Fruit fly (Drosophila melanogaster): ENCODE measurements around the gene AsnRS.

AsnRS gene

DNA sequence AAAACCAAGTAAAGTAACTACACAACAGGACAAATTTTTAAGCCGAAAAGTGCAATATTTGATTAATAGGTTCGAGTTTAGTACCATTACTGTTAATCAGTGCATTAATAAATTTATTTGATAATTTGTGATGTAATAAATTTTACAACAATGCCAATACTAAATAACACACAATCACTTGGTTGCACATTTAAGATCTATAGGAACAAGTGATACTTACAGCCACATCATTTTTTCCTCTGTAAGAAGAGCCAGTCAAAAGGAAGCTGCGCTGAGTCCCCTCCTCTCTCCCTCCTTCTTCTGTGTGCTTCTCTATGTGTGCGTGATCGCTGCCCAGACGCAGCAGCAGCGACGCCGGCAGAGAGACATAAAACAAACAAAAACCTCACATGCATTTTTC is 5.0 kb upstream of the AsnRS start (continued):
- TF ChIP-seq CG3032 (tag; optimal IDR thresholded peaks at IDR 0.05), result peak; percentile 96
- peak; percentile 94 for TF ChIP-seq topi (GFP tag; optimal IDR thresholded peaks at IDR 0.05)
- TF ChIP-seq Sox15 (GFP tag; optimal IDR thresholded peaks at IDR 0.05), result peak; percentile 85
- TF ChIP-seq dsx (GFP tag; optimal IDR thresholded peaks at IDR 0.05; ENCODE audit: poor library complexity, severe bottlenecking), result peak; percentile 92
- TF ChIP-seq pdm3 (GFP tag; optimal IDR thresholded peaks at IDR 0.05), result peak; percentile 91
- peak; percentile 91 for TF ChIP-seq Sox102F (GFP tag; optimal IDR thresholded peaks at IDR 0.05)
- TF ChIP-seq CG15336 (GFP tag; IDR thresholded peaks at IDR 0.05), result peak; percentile 77
- TF ChIP-seq OdsH (GFP tag; optimal IDR thresholded peaks at IDR 0.05), result peak; percentile 95
- peak; percentile 95 for TF ChIP-seq esn (GFP tag; optimal IDR thresholded peaks at IDR 0.05)
- TF ChIP-seq Ets96B (tag; optimal IDR thresholded peaks at IDR 0.05), result peak; percentile 97
- TF ChIP-seq Hr38 (GFP tag; optimal IDR thresholded peaks at IDR 0.05), result no peak
- peak; percentile 88 for TF ChIP-seq vri (GFP tag; optimal IDR thresholded peaks at IDR 0.05)
- TF ChIP-seq achi (GFP tag; optimal IDR thresholded peaks at IDR 0.05), result peak; percentile 92
- peak; percentile 88 to 90 for TF ChIP-seq salr (GFP tag; optimal IDR thresholded peaks at IDR 0.05)

DNA sequence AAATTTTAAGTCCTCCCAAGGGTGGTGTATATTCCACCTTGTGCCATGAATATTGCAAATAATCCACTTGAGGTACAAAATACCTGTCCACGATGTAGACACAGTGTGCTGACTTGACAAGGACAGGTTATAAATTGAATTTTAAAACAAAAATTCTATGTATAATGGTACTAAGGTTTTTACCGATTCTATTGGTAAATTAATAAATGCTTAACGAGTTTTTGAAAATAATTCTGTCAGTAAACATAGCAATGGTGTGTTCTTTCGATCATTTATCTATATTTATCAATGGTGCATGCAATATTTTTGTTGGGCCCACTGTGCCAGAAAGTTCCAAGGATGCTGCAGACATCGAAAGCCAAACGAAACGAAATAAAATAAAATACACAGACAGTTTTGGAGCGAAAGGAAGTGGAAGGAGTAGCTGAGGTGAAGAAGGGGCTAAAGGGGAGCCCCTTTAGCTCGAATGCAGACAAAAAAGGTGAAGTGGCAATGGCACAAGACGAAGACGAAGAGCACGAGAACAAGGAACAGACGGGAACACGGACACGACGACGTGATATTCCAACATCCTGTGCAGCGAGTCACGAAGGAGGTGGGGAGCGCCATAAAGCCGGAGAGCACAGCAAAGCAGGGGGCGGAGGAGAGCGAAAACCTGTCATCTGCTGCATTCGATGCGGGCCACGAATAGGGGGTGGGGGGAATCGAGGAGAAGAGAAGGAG is 4.4 kb upstream of the AsnRS start:
- TF ChIP-seq acj6 (GFP tag; optimal IDR thresholded peaks at IDR 0.05) (peak; percentile 82), achi (GFP tag; optimal IDR thresholded peaks at IDR 0.05) (peak; percentile 86), pdm3 (GFP tag; optimal IDR thresholded peaks at IDR 0.05) (peak; percentile 85), lz (GFP tag; optimal IDR thresholded peaks at IDR 0.05) (peak; percentile 87), Met (GFP tag; optimal IDR thresholded peaks at IDR 0.05) (peak; percentile 91), CG11294 (GFP tag; IDR thresholded peaks at IDR 0.05) (no peak), spab (GFP tag; optimal IDR thresholded peaks at IDR 0.05) (peak; percentile 74), dac (GFP tag; optimal IDR thresholded peaks at IDR 0.05) (no peak), CG9139 (GFP tag; optimal IDR thresholded peaks at IDR 0.05) (peak; percentile 41), salr (GFP tag; optimal IDR thresholded peaks at IDR 0.05) (peak; percentile 62 to 84), CG31627 (GFP tag; optimal IDR thresholded peaks at IDR 0.05) (peak; percentile 88), Sox15 (GFP tag; optimal IDR thresholded peaks at IDR 0.05) (peak; percentile 65), CG15336 (GFP tag; IDR thresholded peaks at IDR 0.05) (no peak), OdsH (GFP tag; optimal IDR thresholded peaks at IDR 0.05) (peak; percentile 83), eg (GFP tag; IDR thresholded peaks at IDR 0.05) (no peak), CG8632 (GFP tag; optimal IDR thresholded peaks at IDR 0.05) (peak; percentile 85), CG8119 (GFP tag; IDR thresholded peaks at IDR 0.05) (peak; percentile 58; the same call in 2 of the 3 replicates), Smox (GFP tag; optimal IDR thresholded peaks at IDR 0.05) (peak; percentile 88), CG6792 (GFP tag; optimal IDR thresholded peaks at IDR 0.05) (peak; percentile 75), Eip75B (GFP tag; optimal IDR thresholded peaks at IDR 0.05) (peak; percentile 81), Blimp-1 (GFP tag; optimal IDR thresholded peaks at IDR 0.05) (no peak), dsx (GFP tag; optimal IDR thresholded peaks at IDR 0.05; ENCODE audit: poor library complexity, severe bottlenecking) (peak; percentile 76), CG6808 (GFP tag; optimal IDR thresholded peaks at IDR 0.05) (peak; percentile 81), Hr4 (GFP tag; optimal IDR thresholded peaks at IDR 0.05) (peak; percentile 57), esn (GFP tag; optimal IDR thresholded peaks at IDR 0.05) (peak; percentile 91), Ets21C (GFP tag; optimal IDR thresholded peaks at IDR 0.05) (peak; percentile 80), CG11902 (GFP tag; optimal IDR thresholded peaks at IDR 0.05) (peak; percentile 69), CG6854 (GFP tag; optimal IDR thresholded peaks at IDR 0.05) (no peak), Hr39 (GFP tag; optimal IDR thresholded peaks at IDR 0.05) (peak; percentile 83), fd85E (GFP tag; optimal IDR thresholded peaks at IDR 0.05) (peak; percentile 12), CG6276 (GFP tag; optimal IDR thresholded peaks at IDR 0.05) (no peak), Ets96B (tag; optimal IDR thresholded peaks at IDR 0.05) (peak; percentile 94), CG10631 (GFP tag; optimal IDR thresholded peaks at IDR 0.05) (peak; percentile 85), topi (GFP tag; optimal IDR thresholded peaks at IDR 0.05) (peak; percentile 90), Sox14 (GFP tag; optimal IDR thresholded peaks at IDR 0.05) (peak; percentile 85), svp (GFP tag) (peak; percentile 92), Eip78C (GFP tag) (peak; percentile 96), fkh (GFP tag; optimal IDR thresholded peaks at IDR 0.05) (no peak), CG34406 (GFP tag; optimal IDR thresholded peaks at IDR 0.05) (peak; percentile 83), net (GFP tag; optimal IDR thresholded peaks at IDR 0.05) (peak; percentile 64), cyc (GFP tag; optimal IDR thresholded peaks at IDR 0.05) (peak; percentile 84), Lpt (GFP tag; optimal IDR thresholded peaks at IDR 0.05) (peak; percentile 27), CG3032 (tag; optimal IDR thresholded peaks at IDR 0.05) (peak; percentile 83), Sox102F (GFP tag; optimal IDR thresholded peaks at IDR 0.05) (peak; percentile 90), CG4318 (GFP tag; optimal IDR thresholded peaks at IDR 0.05) (peak; percentile 46)

Measured in whole organism, prepupa.